Fruit fly (Drosophila melanogaster): ENCODE measurements around the gene Cyp9f3.

Gene Cyp9f3

dm6 chr3R:12402935-12403334 lies 4.2 kb upstream of the Cyp9f3 start:
- peak; percentile 97 for TF ChIP-seq Dek (tag; optimal IDR thresholded peaks at IDR 0.05)
- TF ChIP-seq CG6854 (GFP tag; optimal IDR thresholded peaks at IDR 0.05) = peak; percentile 98
- TF ChIP-seq pho (GFP tag; optimal IDR thresholded peaks at IDR 0.05) = peak; percentile 91
- TF ChIP-seq emc (GFP tag; optimal IDR thresholded peaks at IDR 0.05) = peak; percentile 97
- TF ChIP-seq ara (GFP tag; IDR thresholded peaks at IDR 0.05) = peak; percentile 99
- TF ChIP-seq bowl (GFP tag; IDR thresholded peaks at IDR 0.05) = peak; percentile 95
- TF ChIP-seq fu2 (GFP tag; optimal IDR thresholded peaks at IDR 0.05) = peak; percentile 88
- TF ChIP-seq Taf1 (GFP tag; IDR thresholded peaks at IDR 0.05) = peak; percentile 92
- TF ChIP-seq fd64A (GFP tag; optimal IDR thresholded peaks at IDR 0.05) = peak; percentile 95
- peak; percentile 84 for TF ChIP-seq CG11093 (GFP tag; IDR thresholded peaks at IDR 0.05)
- peak; percentile 92 for TF ChIP-seq CG8359 (GFP tag; optimal IDR thresholded peaks at IDR 0.05; ENCODE audit: borderline replicate concordance)
- peak; percentile 98 for TF ChIP-seq Asciz (GFP tag; optimal IDR thresholded peaks at IDR 0.05)
- TF ChIP-seq Lim3 (GFP tag; IDR thresholded peaks at IDR 0.05) = peak; percentile 88
- peak; percentile 96 for TF ChIP-seq CG13624 (GFP tag; optimal IDR thresholded peaks at IDR 0.05)
- peak; percentile 39 for TF ChIP-seq zf30C (GFP tag; optimal IDR thresholded peaks at IDR 0.05)
- TF ChIP-seq CG11560 (tag; IDR thresholded peaks at IDR 0.05) = peak; percentile 65; the same call in 2 of the 3 replicates
- TF ChIP-seq croc (GFP tag; conservative IDR thresholded peaks at IDR 0.05) = peak; percentile 91
- no peak for TF ChIP-seq Trl (optimal IDR thresholded peaks at IDR 0.05)
- peak; percentile 95 for TF ChIP-seq Trl (GFP tag; optimal IDR thresholded peaks at IDR 0.05)
- TF ChIP-seq so (GFP tag; IDR thresholded peaks at IDR 0.05) = peak; percentile 98
- peak; percentile 92 for TF ChIP-seq wor (GFP tag; IDR thresholded peaks at IDR 0.05)
- TF ChIP-seq lilli (GFP tag; optimal IDR thresholded peaks at IDR 0.05) = peak; percentile 96
- peak; percentile 98 for TF ChIP-seq CG12299 (tag; optimal IDR thresholded peaks at IDR 0.05)
- TF ChIP-seq peb (GFP tag; IDR thresholded peaks at IDR 0.05) = peak; percentile 92
- TF ChIP-seq cg (GFP tag; optimal IDR thresholded peaks at IDR 0.05) = no peak
- TF ChIP-seq CG2678 (tag; optimal IDR thresholded peaks at IDR 0.05) = peak; percentile 99
- TF ChIP-seq Bdp1 (GFP tag; optimal IDR thresholded peaks at IDR 0.05) = peak; percentile 86
- TF ChIP-seq ewg (GFP tag; optimal IDR thresholded peaks at IDR 0.05) = peak; percentile 90
- peak; percentile 95 for TF ChIP-seq CG7556 (GFP tag; optimal IDR thresholded peaks at IDR 0.05)
- TF ChIP-seq chn (GFP tag; optimal IDR thresholded peaks at IDR 0.05) = peak; percentile 95
- peak; percentile 96 for TF ChIP-seq odd (GFP tag; optimal IDR thresholded peaks at IDR 0.05)
- peak; percentile 70 for TF ChIP-seq CTCF (GFP tag; optimal IDR thresholded peaks at IDR 0.05)
- peak; percentile 98 for TF ChIP-seq lab (GFP tag; optimal IDR thresholded peaks at IDR 0.05)
- TF ChIP-seq CG13894 (tag; optimal IDR thresholded peaks at IDR 0.05) = peak; percentile 99
- peak; percentile 94 for TF ChIP-seq schlank (tag; optimal IDR thresholded peaks at IDR 0.05)
- peak; percentile 100 for TF ChIP-seq CG15696 (tag; optimal IDR thresholded peaks at IDR 0.05)
- TF ChIP-seq CG42726 (GFP tag; IDR thresholded peaks at IDR 0.05; ENCODE audit: partially characterized antibody) = no peak
- peak; percentile 97 for TF ChIP-seq Rfx (GFP tag; IDR thresholded peaks at IDR 0.05)
- peak; percentile 75 for TF ChIP-seq luna (GFP tag; optimal IDR thresholded peaks at IDR 0.05)
- peak; percentile 98 for TF ChIP-seq CG17328 (GFP tag; IDR thresholded peaks at IDR 0.05)
- peak; percentile 97 for TF ChIP-seq NfI (GFP tag; optimal IDR thresholded peaks at IDR 0.05)
- TF ChIP-seq kah (GFP tag; optimal IDR thresholded peaks at IDR 0.05) = peak; percentile 97
- peak; percentile 89 for TF ChIP-seq CG3065 (GFP tag; optimal IDR thresholded peaks at IDR 0.05)
- peak; percentile 94 for TF ChIP-seq Rx (GFP tag; IDR thresholded peaks at IDR 0.05)
- TF ChIP-seq CG14965 (GFP tag; optimal IDR thresholded peaks at IDR 0.05; ENCODE audit: borderline replicate concordance) = peak; percentile 89
- peak; percentile 99 for TF ChIP-seq PHDP (tag; optimal IDR thresholded peaks at IDR 0.05)
- peak; percentile 98 for TF ChIP-seq CG8388 (GFP tag; optimal IDR thresholded peaks at IDR 0.05)
- TF ChIP-seq Hey (tag; optimal IDR thresholded peaks at IDR 0.05) = peak; percentile 86
- TF ChIP-seq Poxn (GFP tag; IDR thresholded peaks at IDR 0.05) = peak; percentile 54
- no peak for TF ChIP-seq tio (GFP tag; optimal IDR thresholded peaks at IDR 0.05)
- peak; percentile 99 for TF ChIP-seq CG31441 (GFP tag; IDR thresholded peaks at IDR 0.05)
- peak; percentile 47; the same call in 1 of the 2 replicates for TF ChIP-seq crol (GFP tag; IDR thresholded peaks at IDR 0.05)

Measured in whole organism, embryonic.